Worm (Caenorhabditis elegans) whole organism, L4 larva: ENCODE data around the gene T25B9.12.

ENCODE experiments used
- ama-1 ChIP-seq: fragments of 150-350 bp; optimal IDR thresholded peaks from 2 replicates; lab custom pipeline; 2014; ENCODE audit warnings: inconsistent platforms, mixed read lengths
- lin-15B ChIP-seq: fragments of 150-350 bp; sonication (generic microtip); optimal IDR thresholded peaks from 3 replicates; lab custom pipeline; 2014; ENCODE audit warnings: missing biosample characterization, missing genetic modification characterization

ce11 chrIV:10799354-10799753 lies 34.2 kb downstream of the T25B9.12 start, which contains the start of gene zipt-2.1:
- no peak for TF ChIP-seq ama-1
- TF ChIP-seq lin-15B (tag; lab: Kevin White, UChicago), result no peak
